Worm (Caenorhabditis elegans): Measurements from ENCODE around the gene F35A5.1.
A peak's percentile ranks its signal among the peaks of the same experiment; 100 is the strongest.

F35A5.1 gene

DNA sequence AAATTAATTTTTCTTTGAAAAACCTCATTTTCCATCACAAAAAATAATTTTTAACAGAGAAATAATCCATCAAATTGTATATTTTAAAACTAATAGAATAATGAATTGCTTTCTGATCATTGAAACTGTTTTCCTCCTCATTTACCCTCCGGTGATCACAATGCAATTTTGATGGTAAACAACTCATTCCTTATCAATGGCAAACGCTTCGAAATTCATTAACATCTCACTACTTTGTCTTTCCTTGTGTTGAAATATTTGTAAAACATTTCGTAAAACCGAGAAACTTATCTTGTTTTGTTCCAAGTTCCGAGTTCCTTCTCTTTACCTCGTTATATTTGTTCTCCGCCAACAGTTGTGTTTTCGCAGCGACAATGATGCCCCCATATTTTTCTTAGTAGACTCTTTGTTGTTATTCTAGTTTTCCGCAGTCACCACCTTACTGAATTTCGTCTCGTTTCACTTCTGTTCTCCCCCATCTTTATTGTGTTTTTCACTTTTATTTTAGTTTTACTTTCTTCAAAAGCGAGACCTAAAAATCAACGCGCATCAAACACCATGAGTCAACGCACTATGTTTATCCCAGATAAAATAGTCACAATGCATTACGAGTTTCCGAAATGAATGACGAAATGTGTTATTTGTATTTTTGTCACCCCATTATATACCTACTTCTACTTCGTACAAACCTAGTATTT is 22.0 kb upstream of the F35A5.1 start:
- TF ChIP-seq blmp-1 (tag; optimal IDR thresholded peaks at IDR 0.05) (no peak), nhr-12 (tag; optimal IDR thresholded peaks at IDR 0.05) (no peak), mep-1 (tag; optimal IDR thresholded peaks at IDR 0.05) (no peak), hlh-1 (tag; optimal IDR thresholded peaks at IDR 0.05) (peak; percentile 4), snpc-4 (tag; optimal IDR thresholded peaks at IDR 0.05) (no peak), zip-8 (tag; optimal IDR thresholded peaks at IDR 0.05) (no peak), flh-1 (GFP tag; optimal IDR thresholded peaks at IDR 0.05) (no peak)

DNA sequence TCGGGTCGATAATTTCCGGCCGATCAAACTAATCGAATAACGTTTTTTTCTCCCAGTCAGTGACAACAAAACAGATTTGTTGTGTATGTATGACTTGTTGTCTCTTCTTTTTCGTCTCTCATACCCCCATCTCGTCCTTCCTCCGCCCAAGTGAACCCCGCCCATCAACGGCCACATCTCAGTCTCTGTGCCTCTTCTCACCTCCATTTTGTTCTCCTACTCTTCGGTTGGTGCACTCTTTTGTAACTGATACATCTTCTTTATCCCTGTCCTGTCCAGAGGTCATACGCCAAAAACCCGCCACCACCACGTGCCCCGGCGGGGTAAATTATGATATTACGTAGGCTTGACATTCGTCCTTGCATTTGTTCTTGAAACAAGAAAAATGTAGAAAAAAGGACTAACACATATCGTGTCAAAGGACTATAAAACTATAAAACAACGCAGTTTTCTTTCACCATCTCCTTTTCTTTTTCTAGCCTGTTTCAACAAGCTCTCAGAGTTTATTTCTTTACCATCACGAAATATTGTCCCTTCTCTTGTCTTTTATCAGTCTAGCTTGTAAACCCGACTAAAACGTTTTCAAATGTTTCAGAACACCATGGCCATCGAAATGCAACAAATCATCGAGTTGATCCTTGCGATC is 19.7 kb upstream of the F35A5.1 start, which contains the start of gene pmpl-1:
Gene pmpl-1 (plus strand): TSS at position 596 of the 646 bp plus-strand sequence.
- TF ChIP-seq bed-3 (GFP tag; optimal IDR thresholded peaks at IDR 0.05) (no peak), sem-2 (GFP tag; optimal IDR thresholded peaks at IDR 0.05) (no peak), cnd-1 (tag; optimal IDR thresholded peaks at IDR 0.05) (no peak), unc-62 (GFP tag; optimal IDR thresholded peaks at IDR 0.05) (peak; percentile 69), ces-1 (GFP tag; optimal IDR thresholded peaks at IDR 0.05) (no peak), nhr-2 (tag; optimal IDR thresholded peaks at IDR 0.05) (peak; percentile 60), mep-1 (tag; optimal IDR thresholded peaks at IDR 0.05) (no peak), lin-32 (GFP tag; optimal IDR thresholded peaks at IDR 0.05) (no peak), ham-2 (GFP tag; optimal IDR thresholded peaks at IDR 0.05) (peak; percentile 1), unc-120 (tag; optimal IDR thresholded peaks at IDR 0.05; ENCODE audit: poor library complexity, severe bottlenecking) (peak; percentile 49), elt-1 (tag; optimal IDR thresholded peaks at IDR 0.05; ENCODE audit: borderline replicate concordance, insufficient read depth) (no peak), nhr-76 (tag; optimal IDR thresholded peaks at IDR 0.05) (no peak), drap-1 (GFP tag; optimal IDR thresholded peaks at IDR 0.05) (no peak), mab-5 (tag; optimal IDR thresholded peaks at IDR 0.05) (no peak), blmp-1 (tag; optimal IDR thresholded peaks at IDR 0.05) (no peak), sptf-1 (tag; optimal IDR thresholded peaks at IDR 0.05) (peak; percentile 41), ceh-83 (GFP tag; optimal IDR thresholded peaks at IDR 0.05) (no peak), hlh-1 (tag; optimal IDR thresholded peaks at IDR 0.05) (peak; percentile 8), nhr-12 (tag; optimal IDR thresholded peaks at IDR 0.05) (no peak)

DNA sequence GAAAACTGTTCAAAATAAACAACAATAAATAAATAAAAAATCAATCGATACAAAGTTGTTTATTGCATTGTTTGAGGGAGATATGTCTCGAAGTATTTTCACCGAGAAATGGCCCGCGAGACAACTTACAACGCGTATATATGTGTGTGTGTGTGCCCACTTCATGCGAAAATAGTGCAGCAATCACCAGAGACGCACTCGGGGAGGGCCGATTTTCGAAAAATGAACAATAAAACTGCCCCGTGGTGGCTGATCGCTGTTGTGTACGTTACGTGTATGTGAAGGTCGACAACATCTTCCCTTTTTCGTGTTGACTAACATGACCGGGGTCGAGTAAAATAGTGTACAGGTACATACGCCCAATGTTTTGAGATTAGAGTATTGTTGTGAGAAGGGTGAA is 18.8 kb upstream of the F35A5.1 start:
- no peak for TF ChIP-seq sptf-1 (tag; optimal IDR thresholded peaks at IDR 0.05)
- TF ChIP-seq ham-2 (GFP tag; optimal IDR thresholded peaks at IDR 0.05) = no peak
- TF ChIP-seq nhr-237 (tag; optimal IDR thresholded peaks at IDR 0.05) = peak; percentile 13

DNA sequence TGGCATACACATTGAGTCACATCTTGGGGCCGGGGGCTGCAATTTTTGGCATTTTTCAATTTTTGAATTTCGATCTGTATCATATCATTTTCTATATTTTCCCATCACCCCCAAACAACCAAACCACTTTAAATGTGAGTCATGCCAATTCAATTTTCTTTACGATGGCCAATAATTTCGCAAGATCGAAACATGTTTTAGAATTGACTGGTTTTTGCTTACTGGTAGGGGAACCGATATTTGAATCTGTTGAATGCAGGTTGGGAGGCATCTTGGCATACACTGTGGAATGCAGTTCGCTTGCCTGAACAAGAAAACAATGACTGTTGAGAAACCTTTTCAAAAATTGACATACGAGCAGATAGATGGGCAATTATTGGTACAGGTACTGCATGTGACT is 16.2 kb upstream of the F35A5.1 start:
- no peak for TF ChIP-seq drap-1 (GFP tag; optimal IDR thresholded peaks at IDR 0.05)
- TF ChIP-seq snpc-4 (tag; optimal IDR thresholded peaks at IDR 0.05) = no peak
- TF ChIP-seq mab-5 (tag; optimal IDR thresholded peaks at IDR 0.05) = no peak
- no peak for TF ChIP-seq sptf-1 (tag; optimal IDR thresholded peaks at IDR 0.05)
- no peak for TF ChIP-seq sem-2 (GFP tag; optimal IDR thresholded peaks at IDR 0.05)
- no peak for TF ChIP-seq unc-39 (tag; optimal IDR thresholded peaks at IDR 0.05)

DNA sequence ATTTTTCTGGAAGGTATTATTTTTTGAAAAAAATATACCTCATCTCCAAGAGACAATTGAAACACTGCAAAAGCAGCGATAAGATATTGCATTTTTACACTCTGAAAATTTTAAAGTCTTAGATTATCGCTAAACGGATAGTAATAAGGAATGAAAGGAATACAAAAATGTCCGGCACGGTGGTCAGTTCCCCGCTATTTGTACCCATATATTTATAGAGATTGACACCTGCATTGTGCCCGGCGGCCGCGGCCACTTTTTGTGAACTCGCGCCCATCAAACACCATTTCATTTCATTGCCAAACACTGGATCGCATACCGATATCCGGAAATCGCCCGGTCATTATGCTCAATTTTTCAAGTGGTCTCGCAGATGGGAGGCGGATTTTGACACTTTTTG is 14.6 kb upstream of the F35A5.1 start, which contains the start of gene idpp-5:
Gene idpp-5 (minus strand): TSS at position 101 of the 400 bp plus-strand sequence.
- no peak for TF ChIP-seq nhr-12 (tag; optimal IDR thresholded peaks at IDR 0.05)
- TF ChIP-seq zip-8 (tag; optimal IDR thresholded peaks at IDR 0.05) = no peak
- no peak for TF ChIP-seq sptf-1 (tag; optimal IDR thresholded peaks at IDR 0.05)
- TF ChIP-seq bed-3 (GFP tag; optimal IDR thresholded peaks at IDR 0.05) = no peak
- TF ChIP-seq drap-1 (GFP tag; optimal IDR thresholded peaks at IDR 0.05) = no peak
- TF ChIP-seq snpc-4 (tag; optimal IDR thresholded peaks at IDR 0.05) = no peak
- TF ChIP-seq mab-5 (tag; optimal IDR thresholded peaks at IDR 0.05) = no peak
- TF ChIP-seq ceh-43 (GFP tag; optimal IDR thresholded peaks at IDR 0.05) = no peak
- no peak for TF ChIP-seq tbx-8 (GFP tag; optimal IDR thresholded peaks at IDR 0.05)
- no peak for TF ChIP-seq ztf-11 (tag; optimal IDR thresholded peaks at IDR 0.05)
- TF ChIP-seq hlh-1 (tag; optimal IDR thresholded peaks at IDR 0.05) = no peak
- TF ChIP-seq blmp-1 (tag; optimal IDR thresholded peaks at IDR 0.05) = no peak
- no peak for TF ChIP-seq nhr-28 (tag; optimal IDR thresholded peaks at IDR 0.05)
- TF ChIP-seq nhr-76 (tag; optimal IDR thresholded peaks at IDR 0.05) = no peak
- no peak for TF ChIP-seq sem-2 (GFP tag; optimal IDR thresholded peaks at IDR 0.05)
- no peak for TF ChIP-seq unc-62 (GFP tag; optimal IDR thresholded peaks at IDR 0.05)
- no peak for TF ChIP-seq ces-1 (GFP tag; optimal IDR thresholded peaks at IDR 0.05)
- TF ChIP-seq elt-3 (tag; optimal IDR thresholded peaks at IDR 0.05) = no peak
- no peak for TF ChIP-seq cnd-1 (tag; optimal IDR thresholded peaks at IDR 0.05)
